Worm (Caenorhabditis elegans): ENCODE measurements around the gene aat-3.

Gene aat-3

ce11 chrX:2604358-2605016 lies 52.4 kb downstream of the aat-3 start (continued):
- TF ChIP-seq dsc-1 (tag; optimal IDR thresholded peaks at IDR 0.05) = peak; percentile 94
- no peak for TF ChIP-seq zag-1 (tag; optimal IDR thresholded peaks at IDR 0.05)
- no peak for TF ChIP-seq sptf-1 (tag; optimal IDR thresholded peaks at IDR 0.05)
- TF ChIP-seq ceh-8 (GFP tag; optimal IDR thresholded peaks at IDR 0.05) = no peak
- TF ChIP-seq nhr-28 (tag; optimal IDR thresholded peaks at IDR 0.05) = no peak
- TF ChIP-seq ceh-82 (tag; optimal IDR thresholded peaks at IDR 0.05) = peak in 1 of 3 experiments; percentile 10
- TF ChIP-seq fkh-4 (tag; optimal IDR thresholded peaks at IDR 0.05; ENCODE audit: borderline replicate concordance) = peak; percentile 39
- peak; percentile 10 for TF ChIP-seq fkh-8 (tag; optimal IDR thresholded peaks at IDR 0.05)
- TF ChIP-seq nhr-11 (tag; optimal IDR thresholded peaks at IDR 0.05) = peak; percentile 31
- TF ChIP-seq sup-37 (GFP tag; optimal IDR thresholded peaks at IDR 0.05) = no peak
- no peak for TF ChIP-seq mdl-1 (tag; optimal IDR thresholded peaks at IDR 0.05)
- TF ChIP-seq lin-13 (GFP tag; optimal IDR thresholded peaks at IDR 0.05) = no peak
- TF ChIP-seq ztf-4 (tag; optimal IDR thresholded peaks at IDR 0.05) = no peak
- TF ChIP-seq mef-2 (tag; optimal IDR thresholded peaks at IDR 0.05) = no peak
- no peak for TF ChIP-seq snpc-4 (tag; optimal IDR thresholded peaks at IDR 0.05)
- no peak for TF ChIP-seq hpl-2 (GFP tag; optimal IDR thresholded peaks at IDR 0.05)
- TF ChIP-seq nhr-84 (tag; optimal IDR thresholded peaks at IDR 0.05) = no peak
- no peak for TF ChIP-seq aha-1 (tag; optimal IDR thresholded peaks at IDR 0.05)
- no peak for TF ChIP-seq nhr-85 (tag)
- no peak for TF ChIP-seq mab-9 (GFP tag; IDR thresholded peaks at IDR 0.05)
- no peak for TF ChIP-seq egl-27 (tag; optimal IDR thresholded peaks at IDR 0.05)
- TF ChIP-seq lir-3 (tag; optimal IDR thresholded peaks at IDR 0.05; ENCODE audit: poor library complexity) = no peak
- no peak for TF ChIP-seq ama-1 (optimal IDR thresholded peaks at IDR 0.05)
- no peak for TF ChIP-seq ceh-90 (tag; optimal IDR thresholded peaks at IDR 0.05)
- TF ChIP-seq blmp-1 (tag; optimal IDR thresholded peaks at IDR 0.05) = no peak
- TF ChIP-seq nhr-47 (tag; optimal IDR thresholded peaks at IDR 0.05) = peak; percentile 55
- no peak for TF ChIP-seq aly-2 (tag; optimal IDR thresholded peaks at IDR 0.05)
- TF ChIP-seq nhr-90 (tag; optimal IDR thresholded peaks at IDR 0.05; ENCODE audit: poor library complexity) = no peak
- no peak for TF ChIP-seq ets-5 (GFP tag; IDR thresholded peaks at IDR 0.05)
- TF ChIP-seq C34B4.2 (tag; optimal IDR thresholded peaks at IDR 0.05) = no peak
- no peak for TF ChIP-seq skn-1 (tag; optimal IDR thresholded peaks at IDR 0.05)
- TF ChIP-seq ceh-88 (GFP tag; IDR thresholded peaks at IDR 0.05) = 0 out of 2 replicates have a peak, but pooled peaks have one; percentile 13
- no peak for TF ChIP-seq fos-1 (tag; optimal IDR thresholded peaks at IDR 0.05)
